Worm (Caenorhabditis elegans) whole organism, L2 larva: ENCODE data around the gene F18E9.1.

Experiments
- C34F6.9 ChIP-seq: fragments of 150-350 bp; optimal IDR thresholded peaks from 2 replicates; lab custom pipeline; 2014; ENCODE audit warnings: missing biosample characterization, missing genetic modification characterization
- F13H6.1 ChIP-seq: sonication (generic microtip); optimal IDR thresholded peaks from 2 replicates; lab custom pipeline; 2016; ENCODE audit warnings: missing genetic modification characterization, missing compliant biosample characterization
- R02D3.7 ChIP-seq: fragments of 150-350 bp; optimal IDR thresholded peaks from 2 replicates; lab custom pipeline; 2014; ENCODE audit warnings: missing biosample characterization, missing genetic modification characterization
- blmp-1 ChIP-seq: sonication (generic microtip); optimal IDR thresholded peaks from 2 replicates; lab custom pipeline; 2017; ENCODE audit warnings: missing genetic modification characterization, mild to moderate bottlenecking, missing compliant biosample characterization, antibody characterized with exemption, moderate library complexity; ENCODE audit not compliant: insufficient read depth
- ceh-16 ChIP-seq: fragments of 150-350 bp; optimal IDR thresholded peaks from 2 replicates; lab custom pipeline; 2014; ENCODE audit warnings: missing biosample characterization, missing genetic modification characterization
- crh-2 ChIP-seq: sonication (generic microtip); optimal IDR thresholded peaks from 2 replicates; lab custom pipeline; 2017; ENCODE audit warnings: missing biosample characterization, missing genetic modification characterization
- dmd-4 ChIP-seq: sonication (generic microtip); optimal IDR thresholded peaks from 2 replicates; lab custom pipeline; 2017; ENCODE audit warnings: missing biosample characterization, missing genetic modification characterization
- elt-3 ChIP-seq: sonication (generic microtip); optimal IDR thresholded peaks from 2 replicates; lab custom pipeline; 2017; ENCODE audit warnings: missing biosample characterization, missing genetic modification characterization
- fos-1 ChIP-seq: fragments of 150-350 bp; optimal IDR thresholded peaks from 2 replicates; lab custom pipeline; 2014; ENCODE audit warnings: missing biosample characterization, missing genetic modification characterization
- lin-11 ChIP-seq: fragments of 150-350 bp; sonication (generic microtip); optimal IDR thresholded peaks from 2 replicates; lab custom pipeline; 2014; ENCODE audit warnings: missing biosample characterization, missing genetic modification characterization, inconsistent platforms, mixed read lengths
- lin-13 ChIP-seq: fragments of 150-350 bp; optimal IDR thresholded peaks from 2 replicates; lab custom pipeline; 2014; ENCODE audit warnings: missing biosample characterization, missing genetic modification reagents, missing genetic modification characterization
- lin-39 ChIP-seq: fragments of 150-350 bp; optimal IDR thresholded peaks from 2 replicates; lab custom pipeline; 2014; ENCODE audit warnings: missing biosample characterization, missing genetic modification reagents, missing genetic modification characterization
- lsy-2 ChIP-seq, 2 experiments: fragments of 150-350 bp in 1 of 2; sonication (generic microtip) in 1 of 2; optimal IDR thresholded peaks; 2 replicates each; lab custom pipeline; 2014 to 2017; ENCODE audit warnings: missing biosample characterization in 2 of 2, missing genetic modification characterization in 2 of 2
- mab-5 ChIP-seq: fragments of 150-350 bp; optimal IDR thresholded peaks from 2 replicates; lab custom pipeline; 2014; ENCODE audit warnings: missing biosample characterization, missing genetic modification characterization
- mbf-1 ChIP-seq: sonication (generic microtip); optimal IDR thresholded peaks from 2 replicates; lab custom pipeline; 2017; ENCODE audit warnings: missing biosample characterization, missing genetic modification characterization
- mdl-1 ChIP-seq, 2 experiments: fragments of 150-350 bp in 1 of 2; sonication (generic microtip) in 1 of 2; optimal IDR thresholded peaks; 2 replicates each; lab custom pipeline; 2017; ENCODE audit warnings: missing biosample characterization in 2 of 2, missing genetic modification characterization in 2 of 2
- nhr-12 ChIP-seq: fragments of 150-350 bp; optimal IDR thresholded peaks from 2 replicates; lab custom pipeline; 2014; ENCODE audit warnings: missing biosample characterization, missing genetic modification characterization
- nhr-129 ChIP-seq: fragments of 150-350 bp; optimal IDR thresholded peaks from 2 replicates; lab custom pipeline; 2014; ENCODE audit warnings: missing biosample characterization, missing genetic modification characterization
- nhr-21 ChIP-seq: fragments of 150-350 bp; optimal IDR thresholded peaks from 2 replicates; lab custom pipeline; 2014; ENCODE audit warnings: missing biosample characterization, missing genetic modification characterization
- nhr-23 ChIP-seq: fragments of 150-350 bp; optimal IDR thresholded peaks from 2 replicates; lab custom pipeline; 2014; ENCODE audit warnings: missing biosample characterization, missing genetic modification reagents, missing genetic modification characterization
- nhr-237 ChIP-seq: fragments of 150-350 bp; optimal IDR thresholded peaks from 2 replicates; lab custom pipeline; 2014; ENCODE audit warnings: missing biosample characterization, missing genetic modification characterization
- nhr-25 ChIP-seq: fragments of 150-350 bp; sonication (generic microtip); optimal IDR thresholded peaks from 3 replicates; lab custom pipeline; 2014; ENCODE audit warnings: missing biosample characterization, missing genetic modification characterization
- nhr-6 ChIP-seq: fragments of 150-350 bp; optimal IDR thresholded peaks from 2 replicates; lab custom pipeline; 2014; ENCODE audit warnings: missing biosample characterization, missing genetic modification characterization
- peb-1 ChIP-seq: fragments of 150-350 bp; optimal IDR thresholded peaks from 2 replicates; lab custom pipeline; 2014; ENCODE audit warnings: missing biosample characterization, missing genetic modification characterization
- sem-4 ChIP-seq: fragments of 150-350 bp; optimal IDR thresholded peaks from 2 replicates; lab custom pipeline; 2014; ENCODE audit warnings: missing biosample characterization, missing genetic modification reagents, missing genetic modification characterization
- sma-3 ChIP-seq: sonication (generic microtip); optimal IDR thresholded peaks from 2 replicates; lab custom pipeline; 2016; ENCODE audit warnings: missing genetic modification reagents, missing genetic modification characterization, missing compliant biosample characterization
- sma-9 ChIP-seq, 2 experiments: fragments of 150-350 bp in 1 of 2; sonication (generic microtip) in 1 of 2; optimal IDR thresholded peaks; 2 replicates each; lab custom pipeline; 2014 to 2016; ENCODE audit warnings: missing genetic modification characterization in 2 of 2, mild to moderate bottlenecking in 1 of 2, missing biosample characterization in 1 of 2, missing compliant biosample characterization in 1 of 2, missing genetic modification reagents in 1 of 2, moderate library complexity in 1 of 2
- snpc-4 ChIP-seq: fragments of 150-350 bp; optimal IDR thresholded peaks from 2 replicates; lab custom pipeline; 2014; ENCODE audit warnings: missing biosample characterization, missing genetic modification characterization
- unc-55 ChIP-seq: fragments of 150-350 bp; sonication (generic microtip); optimal IDR thresholded peaks from 3 replicates; lab custom pipeline; 2014; ENCODE audit warnings: missing biosample characterization, missing genetic modification reagents, missing genetic modification characterization
- unc-62 ChIP-seq: fragments of 150-350 bp; optimal IDR thresholded peaks from 2 replicates; lab custom pipeline; 2014; ENCODE audit warnings: missing biosample characterization, missing genetic modification reagents, missing genetic modification characterization
- zag-1 ChIP-seq: fragments of 150-350 bp; optimal IDR thresholded peaks from 2 replicates; lab custom pipeline; 2014; ENCODE audit warnings: missing biosample characterization, missing genetic modification characterization
- ztf-11 ChIP-seq: sonication (generic microtip); optimal IDR thresholded peaks from 2 replicates; lab custom pipeline; 2017; ENCODE audit warnings: missing biosample characterization, missing genetic modification characterization
- ztf-4 ChIP-seq: fragments of 150-350 bp; optimal IDR thresholded peaks from 2 replicates; lab custom pipeline; 2014; ENCODE audit warnings: missing biosample characterization, missing genetic modification characterization

The F18E9.1 gene

ce11 chrX:8601235-8601634 is at the start of gene F18E9.1:
F18E9.1 (plus strand) TSS chrX:8601535.
- TF ChIP-seq peb-1 (tag; lab: Kevin White, UChicago) = no peak
- TF ChIP-seq elt-3 (tag; lab: Kevin White, UChicago) = no peak
- TF ChIP-seq lin-39 = no peak
- no peak for TF ChIP-seq nhr-129 (tag; lab: Kevin White, UChicago)
- TF ChIP-seq unc-62 (GFP tag; lab: Kevin White, UChicago) = no peak
- TF ChIP-seq blmp-1 = no peak
- TF ChIP-seq dmd-4 = no peak
- TF ChIP-seq nhr-237 (tag; lab: Kevin White, UChicago) = no peak
- TF ChIP-seq lin-11 (tag; lab: Kevin White, UChicago) = no peak
- no peak for TF ChIP-seq ceh-16 (tag; lab: Kevin White, UChicago)
- no peak for TF ChIP-seq mab-5 (tag; lab: Kevin White, UChicago)
- TF ChIP-seq, all 48 proteins: peak for 0

ce11 chrX:8551687-8552327 is 49.5 kb upstream of the F18E9.1 start, which contains the start of gene dhhc-14:
dhhc-14 (plus strand) TSS chrX:8552277.
- peak; percentile 76 for TF ChIP-seq nhr-129 (tag; lab: Kevin White, UChicago)
- peak; percentile 12 for TF ChIP-seq sma-9 (GFP tag; optimal IDR thresholded peaks at IDR 0.05; lab: Kevin White, UChicago)
- no peak for TF ChIP-seq sma-9 (tag; optimal IDR thresholded peaks at IDR 0.05; lab: Kevin White, UChicago)
- no peak for TF ChIP-seq ztf-11 (tag; lab: Kevin White, UChicago)
- no peak for TF ChIP-seq nhr-21 (tag; lab: Kevin White, UChicago)
- TF ChIP-seq snpc-4 (tag; lab: Kevin White, UChicago) = peak; percentile 28
- TF ChIP-seq fos-1 (tag; lab: Kevin White, UChicago) = peak; percentile 48
- no peak for TF ChIP-seq elt-3 (tag; lab: Kevin White, UChicago)
- TF ChIP-seq mdl-1 (tag; optimal IDR thresholded peaks at IDR 0.05; lab: Kevin White, UChicago) = peak in 1 of 2 experiments; percentile 69
- peak; percentile 42 for TF ChIP-seq lin-13 (GFP tag; lab: Kevin White, UChicago)
- peak; percentile 52 for TF ChIP-seq F13H6.1 (tag; lab: Kevin White, UChicago)
- TF ChIP-seq lsy-2 (tag; optimal IDR thresholded peaks at IDR 0.05; lab: Kevin White, UChicago) = peak in 1 of 2 experiments; percentile 49
- TF ChIP-seq peb-1 (tag; lab: Kevin White, UChicago) = no peak
- peak; percentile 64 for TF ChIP-seq lin-11 (tag; lab: Kevin White, UChicago)
- TF ChIP-seq zag-1 = peak; percentile 66
- TF ChIP-seq C34F6.9 (tag; lab: Kevin White, UChicago) = peak; percentile 66
- TF ChIP-seq crh-2 = peak; percentile 46
- TF ChIP-seq sem-4 (tag; lab: Kevin White, UChicago) = peak; percentile 57
- TF ChIP-seq unc-55 (GFP tag; lab: Kevin White, UChicago) = peak; percentile 76
- TF ChIP-seq, all 48 proteins: peak for 14

- TF ChIP-seq ceh-16 (tag; lab: Kevin White, UChicago) = peak; percentile 45
- no peak for TF ChIP-seq nhr-6 (tag; lab: Kevin White, UChicago)
- no peak for TF ChIP-seq R02D3.7
- TF ChIP-seq ztf-4 (tag; lab: Kevin White, UChicago) = no peak
- TF ChIP-seq blmp-1 = peak; percentile 83
- no peak for TF ChIP-seq mbf-1 (tag; lab: Kevin White, UChicago)
- peak; percentile 49 for TF ChIP-seq nhr-25 (tag; lab: Kevin White, UChicago)
These were observed 47.3 kb upstream of the F18E9.1 start for ce11 chrX:8554029-8554428.

- TF ChIP-seq mdl-1 (tag; optimal IDR thresholded peaks at IDR 0.05; lab: Kevin White, UChicago) (no peak), unc-55 (GFP tag; lab: Kevin White, UChicago) (peak; percentile 53), nhr-25 (tag; lab: Kevin White, UChicago) (peak; percentile 36), lin-13 (GFP tag; lab: Kevin White, UChicago) (no peak), F13H6.1 (tag; lab: Kevin White, UChicago) (peak; percentile 39), ceh-16 (tag; lab: Kevin White, UChicago) (no peak), lsy-2 (tag; optimal IDR thresholded peaks at IDR 0.05; lab: Kevin White, UChicago) (peak in 1 of 2 experiments; percentile 17), snpc-4 (tag; lab: Kevin White, UChicago) (no peak), sma-3 (peak; percentile 34), nhr-12 (no peak), nhr-129 (tag; lab: Kevin White, UChicago) (peak; percentile 39), ztf-11 (tag; lab: Kevin White, UChicago) (no peak), C34F6.9 (tag; lab: Kevin White, UChicago) (peak; percentile 11), nhr-23 (tag; lab: Kevin White, UChicago) (no peak), R02D3.7 (no peak)
These were observed 44.6 kb upstream of the F18E9.1 start, which contains the start of gene utx-1 for ce11 chrX:8556614-8557196. utx-1 (plus strand) TSS chrX:8557146.
